Fruit fly (Drosophila melanogaster) whole organism, embryonic: ENCODE data around the gene ph-d.

Experiments
- Blimp-1 ChIP-seq: fragments of 200-800 bp; sonication (Bioruptor generic); optimal IDR thresholded peaks from 3 replicates; lab custom pipeline; 2018; ENCODE audit warnings: missing biosample characterization, missing genetic modification characterization, mild to moderate bottlenecking, moderate library complexity, missing genetic modification reagents
- Bteb2 ChIP-seq: fragments of 200-800 bp; sonication (Bioruptor generic); optimal IDR thresholded peaks from 2 replicates; lab custom pipeline; 2016; ENCODE audit warnings: missing biosample characterization, missing genetic modification characterization
- CG10565 ChIP-seq: fragments of 200-800 bp; sonication (Bioruptor generic); optimal IDR thresholded peaks from 3 replicates; lab custom pipeline; 2016; ENCODE audit warnings: missing biosample characterization, mild to moderate bottlenecking, missing genetic modification characterization
- CG11247 ChIP-seq: fragments of 200-800 bp; sonication (Bioruptor generic); IDR thresholded peaks from 2 replicates; pipeline ENCODE4 v1.3.6; 2022; ENCODE audit warnings: missing biosample characterization, missing genetic modification characterization
- CG12071 ChIP-seq: fragments of 200-800 bp; sonication (Bioruptor generic); optimal IDR thresholded peaks from 3 replicates; lab custom pipeline; 2018; ENCODE audit warnings: missing biosample characterization, mild to moderate bottlenecking, missing genetic modification characterization
- CG12219 ChIP-seq: fragments of 200-800 bp; sonication (Bioruptor generic); optimal IDR thresholded peaks from 3 replicates; lab custom pipeline; 2018; ENCODE audit warnings: missing biosample characterization, mild to moderate bottlenecking, missing genetic modification characterization
- CG1233 ChIP-seq: fragments of 200-800 bp; sonication (Bioruptor generic); optimal IDR thresholded peaks from 4 replicates; lab custom pipeline; 2018; ENCODE audit warnings: missing biosample characterization, mild to moderate bottlenecking, missing genetic modification characterization
- CG12769 ChIP-seq: fragments of 200-800 bp; sonication (Bioruptor generic); optimal IDR thresholded peaks from 2 replicates; lab custom pipeline; 2019; ENCODE audit warnings: missing biosample characterization, mild to moderate bottlenecking, missing genetic modification characterization, moderate library complexity
- CG13296 ChIP-seq: fragments of 200-800 bp; sonication (Bioruptor generic); optimal IDR thresholded peaks from 3 replicates; lab custom pipeline; 2018; ENCODE audit warnings: missing biosample characterization, mild to moderate bottlenecking, missing genetic modification characterization
- CG13424 ChIP-seq: fragments of 200-800 bp; sonication (Bioruptor generic); optimal IDR thresholded peaks from 2 replicates; lab custom pipeline; 2019; ENCODE audit warnings: missing biosample characterization, mild to moderate bottlenecking, missing genetic modification characterization, moderate library complexity
- CG14441 ChIP-seq: fragments of 200-800 bp; sonication (Bioruptor generic); IDR thresholded peaks from 2 replicates; pipeline ENCODE4 v1.3.6; 2022; ENCODE audit warnings: missing biosample characterization, missing genetic modification characterization
- CG15601 ChIP-seq: fragments of 200-800 bp; sonication (Bioruptor generic); optimal IDR thresholded peaks from 3 replicates; lab custom pipeline; 2019; ENCODE audit warnings: missing biosample characterization, mild to moderate bottlenecking, missing genetic modification characterization, moderate library complexity
- CG17359 ChIP-seq: fragments of 200-800 bp; sonication (Bioruptor generic); optimal IDR thresholded peaks from 3 replicates; lab custom pipeline; 2018; ENCODE audit warnings: missing biosample characterization, mild to moderate bottlenecking, missing genetic modification characterization, moderate library complexity
- CG17361 ChIP-seq: fragments of 200-800 bp; sonication (Bioruptor generic); IDR thresholded peaks from 3 replicates; pipeline ENCODE4 v1.3.6; 2022; ENCODE audit warnings: missing biosample characterization, missing genetic modification characterization
- CG1832 ChIP-seq: fragments of 200-800 bp; sonication (Bioruptor generic); optimal IDR thresholded peaks from 2 replicates; lab custom pipeline; 2017; ENCODE audit warnings: missing biosample characterization, mild to moderate bottlenecking, missing genetic modification characterization, inconsistent platforms
- CG34376 ChIP-seq: fragments of 200-800 bp; sonication (Bioruptor generic); optimal IDR thresholded peaks from 2 replicates; lab custom pipeline; 2018; ENCODE audit warnings: missing biosample characterization, mild to moderate bottlenecking, missing genetic modification characterization
- CG8089 ChIP-seq: fragments of 200-800 bp; sonication (Bioruptor generic); optimal IDR thresholded peaks from 3 replicates; lab custom pipeline; 2016; ENCODE audit warnings: missing biosample characterization, missing genetic modification characterization
- CG8281 ChIP-seq: fragments of 200-800 bp; sonication (Bioruptor generic); optimal IDR thresholded peaks from 2 replicates; lab custom pipeline; 2018; ENCODE audit warnings: missing biosample characterization, mild to moderate bottlenecking, missing genetic modification characterization, moderate library complexity
- CG9932 ChIP-seq: fragments of 200-800 bp; sonication (Bioruptor generic); IDR thresholded peaks from 2 replicates; pipeline ENCODE4 v1.3.6; 2022; ENCODE audit warnings: missing biosample characterization, missing genetic modification characterization
- D19A ChIP-seq: fragments of 200-800 bp; optimal IDR thresholded peaks from 3 replicates; lab custom pipeline; 2019; ENCODE audit warnings: missing biosample characterization, mild to moderate bottlenecking, missing genetic modification characterization, moderate library complexity
- Dfd ChIP-seq, 2 experiments: fragments of >200 bp; optimal IDR thresholded peaks; 2 replicates each; lab custom pipeline; 2017; ENCODE audit warnings: missing biosample characterization in 2 of 2, missing genetic modification characterization in 2 of 2
- Drgx ChIP-seq: fragments of 200-800 bp; sonication (Bioruptor generic); IDR thresholded peaks from 2 replicates; pipeline ENCODE4 v1.3.6; 2022; ENCODE audit warnings: missing biosample characterization, missing genetic modification characterization
- E2f1 ChIP-seq: fragments of 200-800 bp; sonication (Bioruptor generic); IDR thresholded peaks from 2 replicates; pipeline ENCODE4 v1.3.6; 2022; ENCODE audit warnings: missing biosample characterization, missing genetic modification characterization
- E2f2 ChIP-seq: fragments of 200-800 bp; sonication (Bioruptor generic); IDR thresholded peaks from 2 replicates; pipeline ENCODE4 v1.3.6; 2022; ENCODE audit warnings: missing biosample characterization, missing genetic modification characterization
- Eip74EF ChIP-seq, 2 experiments: fragments of 200-800 bp in 1 of 2; fragments of >200 bp in 1 of 2; sonication (Bioruptor generic) in 1 of 2; optimal IDR thresholded peaks; 2 replicates each; lab custom pipeline; 2017 to 2019; ENCODE audit warnings: missing biosample characterization in 2 of 2, missing genetic modification characterization in 2 of 2, mild to moderate bottlenecking in 1 of 2, moderate library complexity in 1 of 2
- Hey ChIP-seq: fragments of 200-800 bp; sonication (Bioruptor generic); optimal IDR thresholded peaks from 3 replicates; lab custom pipeline; 2018; ENCODE audit warnings: missing biosample characterization, mild to moderate bottlenecking, missing genetic modification characterization
- Nf-YA ChIP-seq: fragments of 200-800 bp; sonication (Bioruptor generic); IDR thresholded peaks from 2 replicates; pipeline ENCODE4 v1.3.6; 2022; ENCODE audit warnings: missing biosample characterization, missing genetic modification characterization
- NfI ChIP-seq: fragments of 200-800 bp; sonication (Bioruptor generic); optimal IDR thresholded peaks from 3 replicates; lab custom pipeline; 2018; ENCODE audit warnings: missing biosample characterization, mild to moderate bottlenecking, missing genetic modification characterization, moderate library complexity
- Ptx1 ChIP-seq: fragments of 200-800 bp; sonication (Bioruptor generic); IDR thresholded peaks from 2 replicates; pipeline ENCODE4 v1.3.6; 2022; ENCODE audit warnings: missing biosample characterization, missing genetic modification characterization
- Xbp1 ChIP-seq: fragments of 200-800 bp; sonication (Bioruptor generic); optimal IDR thresholded peaks from 3 replicates; lab custom pipeline; 2016; ENCODE audit warnings: missing biosample characterization, mild to moderate bottlenecking, missing genetic modification characterization
- YL-1 ChIP-seq: fragments of 200-800 bp; sonication (Bioruptor generic); optimal IDR thresholded peaks from 3 replicates; lab custom pipeline; 2017; ENCODE audit warnings: missing biosample characterization, mild to moderate bottlenecking, missing genetic modification characterization
- bigmax ChIP-seq: fragments of 200-800 bp; sonication (Bioruptor generic); optimal IDR thresholded peaks from 2 replicates; lab custom pipeline; 2018; ENCODE audit warnings: missing biosample characterization, mild to moderate bottlenecking, missing genetic modification characterization
- da ChIP-seq: fragments of 200-800 bp; sonication (Bioruptor generic); optimal IDR thresholded peaks from 2 replicates; lab custom pipeline; 2016; ENCODE audit warnings: missing biosample characterization, missing genetic modification characterization
- dysf ChIP-seq: fragments of 200-800 bp; sonication (Bioruptor generic); IDR thresholded peaks from 3 replicates; pipeline ENCODE4 v1.3.6; 2022; ENCODE audit warnings: missing biosample characterization, missing genetic modification characterization
- grau ChIP-seq: fragments of 200-800 bp; optimal IDR thresholded peaks from 3 replicates; lab custom pipeline; 2019; ENCODE audit warnings: missing biosample characterization, mild to moderate bottlenecking, missing genetic modification characterization, moderate library complexity
- insv ChIP-seq, 2 experiments: fragments of 200-800 bp; sonication (Bioruptor generic); optimal IDR thresholded peaks; 3 replicates each; lab custom pipeline; 2016 to 2018; ENCODE audit warnings: missing biosample characterization in 2 of 2, missing genetic modification characterization in 2 of 2
- kni ChIP-seq: fragments of 200-800 bp; sonication (Bioruptor generic); optimal IDR thresholded peaks from 3 replicates; lab custom pipeline; 2017; ENCODE audit warnings: mild to moderate bottlenecking, missing biosample characterization, missing genetic modification reagents, missing genetic modification characterization
- lmd ChIP-seq: fragments of 200-800 bp; sonication (Bioruptor generic); IDR thresholded peaks from 2 replicates; pipeline ENCODE4 v1.3.6; 2022; ENCODE audit warnings: missing biosample characterization, missing genetic modification characterization
- mld ChIP-seq: fragments of 200-800 bp; sonication (Bioruptor generic); IDR thresholded peaks from 3 replicates; pipeline ENCODE4 v1.3.6; 2022; ENCODE audit warnings: missing biosample characterization, missing genetic modification characterization; ENCODE audit not compliant: partially characterized antibody
- onecut ChIP-seq: fragments of 200-800 bp; sonication (Bioruptor generic); IDR thresholded peaks from 2 replicates; pipeline ENCODE4 v1.3.6; 2022; ENCODE audit warnings: missing biosample characterization, missing genetic modification characterization
- pros ChIP-seq: fragments of 200-800 bp; sonication (Bioruptor generic); optimal IDR thresholded peaks from 3 replicates; lab custom pipeline; 2019; ENCODE audit warnings: missing biosample characterization, mild to moderate bottlenecking, missing genetic modification characterization, moderate library complexity
- repo ChIP-seq: fragments of 200-800 bp; sonication (Bioruptor generic); optimal IDR thresholded peaks from 2 replicates; lab custom pipeline; 2016; ENCODE audit warnings: missing biosample characterization, missing genetic modification characterization
- row ChIP-seq: fragments of 200-800 bp; sonication (Bioruptor generic); IDR thresholded peaks from 3 replicates; pipeline ENCODE4 v1.3.6; 2022; ENCODE audit warnings: missing biosample characterization, missing genetic modification characterization
- sob ChIP-seq: fragments of 200-800 bp; sonication (Bioruptor generic); IDR thresholded peaks from 2 replicates; pipeline ENCODE4 v1.3.6; 2022; ENCODE audit warnings: missing biosample characterization, missing genetic modification characterization
- toy ChIP-seq: fragments of 200-800 bp; sonication (Bioruptor generic); IDR thresholded peaks from 2 replicates; pipeline ENCODE4 v1.3.6; 2022; ENCODE audit warnings: missing biosample characterization, missing genetic modification characterization
- vvl ChIP-seq: fragments of 200-800 bp; sonication (Bioruptor generic); IDR thresholded peaks from 2 replicates; pipeline ENCODE4 v1.3.6; 2022; ENCODE audit warnings: missing biosample characterization, missing genetic modification characterization
- wdn ChIP-seq: fragments of 200-800 bp; sonication (Bioruptor generic); IDR thresholded peaks from 2 replicates; pipeline ENCODE4 v1.3.6; 2022; ENCODE audit warnings: missing biosample characterization, missing genetic modification characterization
- z ChIP-seq: fragments of 200-800 bp; sonication (Bioruptor generic); IDR thresholded peaks from 3 replicates; pipeline ENCODE4 v1.3.6; 2022; ENCODE audit warnings: missing biosample characterization, missing genetic modification characterization
- zfh2 ChIP-seq: fragments of 200-800 bp; sonication (Bioruptor generic); optimal IDR thresholded peaks from 2 replicates; lab custom pipeline; 2016; ENCODE audit warnings: missing biosample characterization, missing genetic modification characterization

The ph-d gene

DNA sequence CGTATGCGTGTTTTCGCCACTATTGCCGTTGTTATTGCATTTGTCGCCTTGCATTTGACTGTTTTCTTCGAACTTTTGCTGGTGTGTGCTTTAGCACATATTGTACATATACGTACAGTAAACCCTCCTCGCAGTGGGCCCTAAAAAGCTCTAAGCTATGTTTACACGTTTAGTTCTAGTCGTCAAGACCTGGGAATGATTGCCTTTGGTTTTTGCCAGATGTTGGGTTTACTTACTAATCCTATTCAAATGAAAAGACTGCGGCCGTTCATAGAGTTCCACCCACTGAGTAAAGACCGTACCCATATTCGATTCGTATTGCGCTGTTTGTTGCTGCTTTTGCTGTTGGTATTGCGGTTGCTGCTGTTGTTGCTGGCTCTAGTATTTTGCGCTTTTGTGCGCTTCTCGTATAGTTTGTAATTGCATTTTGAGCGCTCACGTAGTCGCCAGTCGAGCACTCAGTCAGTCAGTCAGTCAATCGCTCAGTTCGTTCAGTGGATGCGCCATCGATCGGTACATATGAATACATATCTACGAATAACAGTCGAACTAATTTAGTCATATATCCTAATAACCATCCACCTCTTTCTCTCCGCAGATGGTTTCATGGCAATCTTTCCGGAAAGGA lies 15.2 kb downstream of the ph-d start:
- peak; percentile 65 for TF ChIP-seq CG8281
- no peak for TF ChIP-seq insv (GFP tag; optimal IDR thresholded peaks at IDR 0.05; lab: Kevin White, UChicago)
- 0 out of 2 replicates have a peak, but pooled peaks have one; percentile 7 for TF ChIP-seq E2f1 (GFP tag; lab: Robert Waterston, UW)
- TF ChIP-seq Dfd (GFP tag; optimal IDR thresholded peaks at IDR 0.05; lab: Kevin White, UChicago), result no peak
- TF ChIP-seq lmd (GFP tag; lab: Robert Waterston, UW), result 0 out of 2 replicates have a peak, but pooled peaks have one; percentile 19
- 0 out of 2 replicates have a peak, but pooled peaks have one; percentile 38 for TF ChIP-seq vvl (GFP tag; lab: Robert Waterston, UW)
- no peak for TF ChIP-seq CG11247 (GFP tag; lab: Robert Waterston, UW)
- peak; percentile 91 for TF ChIP-seq Drgx (GFP tag; lab: Robert Waterston, UW)
- TF ChIP-seq CG17359 (tag; lab: Kevin White, UChicago), result peak; percentile 7
- no peak for TF ChIP-seq CG10565 (GFP tag; lab: Kevin White, UChicago)
- TF ChIP-seq Xbp1 (GFP tag; lab: Kevin White, UChicago), result peak; percentile 3
- peak; percentile 43; the same call in 2 of the 3 replicates for TF ChIP-seq row
- peak; percentile 27; the same call in 1 of the 2 replicates for TF ChIP-seq CG14441 (GFP tag; lab: Robert Waterston, UW)
- TF ChIP-seq Ptx1, result peak; percentile 31; the same call in 1 of the 2 replicates
- no peak for TF ChIP-seq CG1233 (GFP tag; lab: Kevin White, UChicago)
- TF ChIP-seq toy (GFP tag; lab: Robert Waterston, UW), result no peak
- no peak for TF ChIP-seq CG34376 (GFP tag; lab: Kevin White, UChicago)
- TF ChIP-seq pros (GFP tag; lab: Kevin White, UChicago), result no peak
- peak; percentile 60 for TF ChIP-seq grau (tag; lab: Kevin White, UChicago)
- TF ChIP-seq CG9932, result 0 out of 2 replicates have a peak, but pooled peaks have one; percentile 12
- TF ChIP-seq dysf (GFP tag; lab: Robert Waterston, UW), result peak; percentile 31; the same call in 1 of the 3 replicates

DNA sequence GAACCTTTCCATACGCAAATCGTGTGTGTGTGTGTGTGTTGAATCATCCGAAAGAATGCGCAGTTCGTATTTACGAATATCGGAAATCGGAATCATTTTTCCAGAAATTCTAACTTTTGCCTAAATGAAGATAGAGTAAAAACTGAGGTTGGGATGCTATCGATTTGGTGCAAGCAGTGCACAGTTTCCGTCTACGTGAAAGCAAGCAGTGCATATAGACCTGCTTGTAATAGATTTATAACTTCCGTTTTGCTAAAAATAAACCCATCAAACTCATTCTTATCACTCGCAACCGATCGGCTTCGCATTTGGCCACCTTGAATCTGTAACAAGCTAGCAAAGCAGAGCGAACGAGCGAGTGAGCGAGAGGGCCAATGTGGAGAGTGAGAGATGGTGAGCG lies 16.7 kb downstream of the ph-d start:
- TF ChIP-seq mld (GFP tag; lab: Robert Waterston, UW) (no peak), Nf-YA (no peak), CG13424 (tag; lab: Kevin White, UChicago) (no peak), zfh2 (no peak), wdn (GFP tag; lab: Robert Waterston, UW) (no peak), bigmax (GFP tag; lab: Kevin White, UChicago) (no peak), E2f2 (GFP tag; lab: Robert Waterston, UW) (no peak), sob (GFP tag; lab: Robert Waterston, UW) (no peak), YL-1 (GFP tag; lab: Kevin White, UChicago) (no peak), Hey (tag; lab: Kevin White, UChicago) (no peak), Eip74EF (GFP tag; optimal IDR thresholded peaks at IDR 0.05; lab: Kevin White, UChicago) (peak in 1 of 2 experiments; percentile 44), D19A (tag; lab: Kevin White, UChicago) (no peak), z (GFP tag; lab: Robert Waterston, UW) (no peak), CG8089 (no peak), CG1832 (GFP tag; lab: Kevin White, UChicago) (peak; percentile 14), CG17361 (GFP tag; lab: Robert Waterston, UW) (0 out of 3 replicates have a peak, but pooled peaks have one; percentile 30), CG12769 (tag; lab: Kevin White, UChicago) (peak; percentile 62), da (GFP tag; lab: Kevin White, UChicago) (no peak), repo (GFP tag; lab: Kevin White, UChicago) (no peak), vvl (GFP tag; lab: Robert Waterston, UW) (no peak), kni (GFP tag; lab: Kevin White, UChicago) (no peak), NfI (GFP tag; lab: Kevin White, UChicago) (peak; percentile 31), CG13296 (GFP tag; lab: Kevin White, UChicago) (peak; percentile 8), onecut (peak; percentile 24; the same call in 1 of the 2 replicates), CG12071 (GFP tag; lab: Kevin White, UChicago) (no peak), CG15601 (tag; lab: Kevin White, UChicago) (no peak), Bteb2 (GFP tag; lab: Kevin White, UChicago) (no peak), Blimp-1 (no peak), CG12219 (no peak)
